Fruit fly (Drosophila melanogaster): ENCODE measurements around the gene CG13847.

CG13847 gene

DNA sequence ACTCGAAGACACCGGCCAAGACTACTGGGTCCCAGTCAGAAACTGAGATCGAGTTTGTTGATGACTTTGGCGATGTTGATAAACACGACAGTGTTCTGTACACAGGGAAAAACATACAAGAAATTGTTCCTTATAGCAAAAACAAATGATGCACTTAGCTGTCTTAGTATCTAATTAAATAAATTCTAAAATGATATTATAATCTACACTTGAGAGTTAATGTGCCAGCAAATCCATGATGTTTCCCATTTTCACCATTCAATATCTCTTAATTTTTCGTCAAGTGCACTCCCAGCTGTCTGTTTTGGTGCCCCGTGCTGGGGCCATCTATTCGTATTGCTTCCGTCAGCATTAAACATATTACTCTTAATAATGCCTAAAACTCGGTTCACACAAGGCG is 35.7 kb downstream of the CG13847 start (continued):
- TF ChIP-seq sob (GFP tag; IDR thresholded peaks at IDR 0.05) (0 out of 2 replicates have a peak, but pooled peaks have one; percentile 29), CG1602 (GFP tag; optimal IDR thresholded peaks at IDR 0.05) (peak; percentile 8), CG9609 (GFP tag; optimal IDR thresholded peaks at IDR 0.05) (no peak), CG7556 (GFP tag; optimal IDR thresholded peaks at IDR 0.05) (no peak), Meics (GFP tag; optimal IDR thresholded peaks at IDR 0.05) (peak; percentile 41), nau (GFP tag; optimal IDR thresholded peaks at IDR 0.05) (no peak), usp (GFP tag; optimal IDR thresholded peaks at IDR 0.05) (no peak), zen (tag; optimal IDR thresholded peaks at IDR 0.05) (no peak), CG13424 (tag; optimal IDR thresholded peaks at IDR 0.05) (no peak), CG16813 (GFP tag; IDR thresholded peaks at IDR 0.05; ENCODE audit: partially characterized antibody) (no peak), Sin3A (optimal IDR thresholded peaks at IDR 0.05) (no peak), esg (GFP tag; conservative IDR thresholded peaks at IDR 0.05) (peak; percentile 43), CG10979 (tag; optimal IDR thresholded peaks at IDR 0.05) (peak; percentile 42), cad (GFP tag; optimal IDR thresholded peaks at IDR 0.05) (no peak), tio (GFP tag; optimal IDR thresholded peaks at IDR 0.05) (no peak), ATbp (GFP tag; optimal IDR thresholded peaks at IDR 0.05) (no peak), org-1 (GFP tag; optimal IDR thresholded peaks at IDR 0.05) (no peak), CG7786 (GFP tag; optimal IDR thresholded peaks at IDR 0.05) (no peak), run (tag; optimal IDR thresholded peaks at IDR 0.05) (no peak), nom (GFP tag; optimal IDR thresholded peaks at IDR 0.05) (no peak), GATAe (GFP tag; conservative IDR thresholded peaks at IDR 0.05) (no peak), Dfd (GFP tag; optimal IDR thresholded peaks at IDR 0.05) (no peak), CG2120 (GFP tag; optimal IDR thresholded peaks at IDR 0.05) (peak; percentile 61), CG10959 (GFP tag; IDR thresholded peaks at IDR 0.05) (peak; percentile 17; the same call in 1 of the 2 replicates), br (optimal IDR thresholded peaks at IDR 0.05) (no peak), Oli (tag; optimal IDR thresholded peaks at IDR 0.05) (peak; percentile 30), CG30403 (GFP tag; optimal IDR thresholded peaks at IDR 0.05) (peak; percentile 3), CG4707 (GFP tag; optimal IDR thresholded peaks at IDR 0.05) (no peak), tin (GFP tag; optimal IDR thresholded peaks at IDR 0.05) (peak; percentile 3), HLH3B (GFP tag; IDR thresholded peaks at IDR 0.05) (peak; percentile 53; the same call in 1 of the 2 replicates), HLH54F (GFP tag; optimal IDR thresholded peaks at IDR 0.05) (no peak), CG15601 (tag; optimal IDR thresholded peaks at IDR 0.05) (no peak), pros (GFP tag; optimal IDR thresholded peaks at IDR 0.05) (no peak), HLH4C (GFP tag; IDR thresholded peaks at IDR 0.05; ENCODE audit: partially characterized antibody) (no peak), CG16863 (GFP tag; optimal IDR thresholded peaks at IDR 0.05) (no peak), peb (GFP tag; IDR thresholded peaks at IDR 0.05) (no peak), sens-2 (GFP tag; IDR thresholded peaks at IDR 0.05) (no peak), CG17385 (GFP tag; optimal IDR thresholded peaks at IDR 0.05) (no peak), Dll (GFP tag; IDR thresholded peaks at IDR 0.05; ENCODE audit: partially characterized antibody) (no peak), Ravus (GFP tag; IDR thresholded peaks at IDR 0.05) (no peak), Ada2b (GFP tag; IDR thresholded peaks at IDR 0.05) (peak; percentile 40; the same call in 1 of the 2 replicates), CG4424 (GFP tag; optimal IDR thresholded peaks at IDR 0.05) (no peak), al (GFP tag; IDR thresholded peaks at IDR 0.05) (peak; percentile 28; the same call in 1 of the 2 replicates), ttk (GFP tag; IDR thresholded peaks at IDR 0.05) (no peak), BtbVII (GFP tag; optimal IDR thresholded peaks at IDR 0.05) (no peak), NfI (GFP tag; optimal IDR thresholded peaks at IDR 0.05) (no peak), fru (optimal IDR thresholded peaks at IDR 0.05) (no peak), sd (tag; optimal IDR thresholded peaks at IDR 0.05) (no peak), luna (GFP tag; optimal IDR thresholded peaks at IDR 0.05) (no peak), Gug (GFP tag; IDR thresholded peaks at IDR 0.05) (peak; percentile 16; the same call in 1 of the 4 replicates), dimm (GFP tag; IDR thresholded peaks at IDR 0.05) (no peak), twi (tag; optimal IDR thresholded peaks at IDR 0.05) (no peak), ken (GFP tag; IDR thresholded peaks at IDR 0.05) (no peak)

All from whole organism, embryonic.